Worm (Caenorhabditis elegans) whole organism, L4/young adult: ENCODE results near the gene C18B2.5.

ENCODE experiments used
- W03F9.2 ChIP-seq: fragments of 150-350 bp; optimal IDR thresholded peaks from 2 replicates; lab custom pipeline; 2014; ENCODE audit warnings: missing biosample characterization, missing genetic modification characterization
- dao-5 ChIP-seq: sonication (generic microtip); optimal IDR thresholded peaks from 2 replicates; lab custom pipeline; 2016; ENCODE audit warnings: missing genotype, missing genetic modification characterization, moderate library complexity, missing compliant biosample characterization
- him-1 ChIP-seq: sonication (generic microtip); optimal IDR thresholded peaks from 2 replicates; lab custom pipeline; 2016; ENCODE audit warnings: missing genotype, missing genetic modification reagents, missing genetic modification characterization, missing compliant biosample characterization

DNA sequence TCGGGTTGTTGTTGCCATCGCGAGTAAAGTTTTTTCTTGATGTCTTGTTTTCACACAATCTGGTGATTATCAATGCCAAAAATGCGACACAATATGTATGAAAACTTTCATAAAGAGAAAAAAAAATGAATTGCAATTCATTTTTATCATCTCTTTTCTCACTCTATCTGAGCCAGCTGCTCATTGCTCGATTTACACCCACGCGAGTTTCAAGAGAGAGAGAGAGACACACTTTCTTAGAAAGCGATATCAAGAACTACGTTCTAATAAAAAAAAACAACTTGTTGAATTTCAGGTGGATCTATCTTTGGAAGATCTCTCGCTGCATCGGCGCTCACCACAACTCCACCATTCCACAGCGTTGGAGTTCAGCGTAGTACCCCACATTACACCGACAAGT, 8.3 kb downstream of the C18B2.5 start:
- TF ChIP-seq him-1 (tag; lab: Kevin White, UChicago): no peak
- TF ChIP-seq dao-5 (tag; lab: Kevin White, UChicago): no peak
- TF ChIP-seq W03F9.2 (tag; lab: Kevin White, UChicago): no peak
